Fruit fly (Drosophila melanogaster): ENCODE measurements around the gene CG13640.

dm6 chr3R:24906648-24907047 is 44.7 kb upstream of the CG13640 start:
- no peak for TF ChIP-seq insv (optimal IDR thresholded peaks at IDR 0.05)
- no peak for TF ChIP-seq Sin3A (optimal IDR thresholded peaks at IDR 0.05)

Measured in Kc167 (cell line).